Fruit fly (Drosophila melanogaster) whole organism, embryonic: ENCODE measurements around the gene Art8.
A peak's percentile ranks its signal among the peaks of the same experiment; 100 is the strongest.

Experiments used
- Atf-2 ChIP-seq: fragments of 200-800 bp; sonication (Bioruptor generic); optimal IDR thresholded peaks from 2 replicates; lab custom pipeline; 2016; ENCODE audit warnings: missing biosample characterization, missing genetic modification characterization
- Bdp1 ChIP-seq: fragments of 200-800 bp; sonication (Bioruptor generic); optimal IDR thresholded peaks from 3 replicates; lab custom pipeline; 2016; ENCODE audit warnings: missing biosample characterization, missing genetic modification characterization
- Blimp-1 ChIP-seq: fragments of 200-800 bp; sonication (Bioruptor generic); optimal IDR thresholded peaks from 3 replicates; lab custom pipeline; 2018; ENCODE audit warnings: missing biosample characterization, missing genetic modification characterization, mild to moderate bottlenecking, moderate library complexity, missing genetic modification reagents
- C15 ChIP-seq: fragments of 200-800 bp; sonication (Bioruptor generic); IDR thresholded peaks from 3 replicates; pipeline ENCODE4 v1.3.6; 2022; ENCODE audit warnings: missing biosample characterization, missing genetic modification characterization
- CG10543 ChIP-seq: fragments of 200-800 bp; sonication (Bioruptor generic); optimal IDR thresholded peaks from 3 replicates; lab custom pipeline; 2017; ENCODE audit warnings: missing biosample characterization, mild to moderate bottlenecking, missing genetic modification characterization, moderate library complexity
- CG11247 ChIP-seq: fragments of 200-800 bp; sonication (Bioruptor generic); IDR thresholded peaks from 2 replicates; pipeline ENCODE4 v1.3.6; 2022; ENCODE audit warnings: missing biosample characterization, missing genetic modification characterization
- CG13624 ChIP-seq: fragments of 200-800 bp; sonication (Bioruptor generic); optimal IDR thresholded peaks from 2 replicates; lab custom pipeline; 2016; ENCODE audit warnings: missing biosample characterization, missing genetic modification characterization
- CG15601 ChIP-seq: fragments of 200-800 bp; sonication (Bioruptor generic); optimal IDR thresholded peaks from 3 replicates; lab custom pipeline; 2019; ENCODE audit warnings: missing biosample characterization, mild to moderate bottlenecking, missing genetic modification characterization, moderate library complexity
- CG16815 ChIP-seq: fragments of 200-800 bp; sonication (Bioruptor generic); optimal IDR thresholded peaks from 3 replicates; lab custom pipeline; 2017; ENCODE audit warnings: missing biosample characterization, mild to moderate bottlenecking, missing genetic modification characterization
- CG17568 ChIP-seq: fragments of 200-800 bp; sonication (Bioruptor generic); optimal IDR thresholded peaks from 2 replicates; lab custom pipeline; 2018; ENCODE audit warnings: missing biosample characterization, mild to moderate bottlenecking, missing genetic modification characterization, moderate library complexity
- CG17912 ChIP-seq: fragments of 200-800 bp; sonication (Bioruptor generic); optimal IDR thresholded peaks from 2 replicates; lab custom pipeline; 2018; ENCODE audit warnings: missing biosample characterization, mild to moderate bottlenecking, missing genetic modification characterization
- CG2129 ChIP-seq: fragments of 200-800 bp; sonication (Bioruptor generic); IDR thresholded peaks from 2 replicates; pipeline ENCODE4 v1.3.6; 2022; ENCODE audit warnings: missing biosample characterization, missing genetic modification characterization; ENCODE audit not compliant: partially characterized antibody
- CG2712 ChIP-seq: fragments of 200-800 bp; optimal IDR thresholded peaks from 3 replicates; lab custom pipeline; 2019; ENCODE audit warnings: missing biosample characterization, mild to moderate bottlenecking, missing genetic modification characterization, moderate library complexity
- CG30431 ChIP-seq: fragments of 200-800 bp; sonication (Bioruptor generic); optimal IDR thresholded peaks from 2 replicates; lab custom pipeline; 2017; ENCODE audit warnings: missing biosample characterization, missing genetic modification characterization
- CG4282 ChIP-seq: fragments of 200-800 bp; sonication (Bioruptor generic); optimal IDR thresholded peaks from 2 replicates; lab custom pipeline; 2016; ENCODE audit warnings: missing biosample characterization, missing genetic modification characterization
- CG4360 ChIP-seq: fragments of 200-800 bp; sonication (Bioruptor generic); IDR thresholded peaks from 2 replicates; pipeline ENCODE4 v1.3.6; 2022; ENCODE audit warnings: missing biosample characterization, missing genetic modification characterization
- CG43689 ChIP-seq: fragments of 200-800 bp; sonication (Bioruptor generic); IDR thresholded peaks from 2 replicates; pipeline ENCODE4 v1.3.6; 2022; ENCODE audit warnings: missing biosample characterization, missing genetic modification characterization
- CG4617 ChIP-seq: fragments of 200-800 bp; sonication (Bioruptor generic); optimal IDR thresholded peaks from 3 replicates; lab custom pipeline; 2016; ENCODE audit warnings: missing biosample characterization, missing genetic modification characterization, borderline replicate concordance
- CG7271 ChIP-seq: fragments of 200-800 bp; sonication (Bioruptor generic); optimal IDR thresholded peaks from 2 replicates; lab custom pipeline; 2018; ENCODE audit warnings: missing biosample characterization, mild to moderate bottlenecking, missing genetic modification characterization, moderate library complexity
- CG7963 ChIP-seq: fragments of 200-800 bp; sonication (Bioruptor generic); IDR thresholded peaks from 3 replicates; pipeline ENCODE4 v1.3.6; 2022; ENCODE audit warnings: missing biosample characterization, missing genetic modification characterization; ENCODE audit not compliant: partially characterized antibody
- Dp ChIP-seq: fragments of 200-800 bp; sonication (Bioruptor generic); optimal IDR thresholded peaks from 2 replicates; lab custom pipeline; 2018; ENCODE audit warnings: missing biosample characterization, mild to moderate bottlenecking, missing genetic modification characterization, moderate library complexity
- Fer2 ChIP-seq: fragments of 200-800 bp; sonication (Bioruptor generic); optimal IDR thresholded peaks from 2 replicates; lab custom pipeline; 2018; ENCODE audit warnings: missing biosample characterization, mild to moderate bottlenecking, missing genetic modification characterization, moderate library complexity
- Gsc ChIP-seq: fragments of 200-800 bp; sonication (Bioruptor generic); IDR thresholded peaks from 2 replicates; pipeline ENCODE4 v1.3.6; 2022; ENCODE audit warnings: missing biosample characterization, missing genetic modification characterization
- H15 ChIP-seq: fragments of 200-800 bp; sonication (Bioruptor generic); IDR thresholded peaks from 3 replicates; pipeline ENCODE4 v1.3.6; 2022; ENCODE audit warnings: missing biosample characterization, missing genetic modification characterization
- HLHmδ ChIP-seq: fragments of 200-800 bp; sonication (Bioruptor generic); optimal IDR thresholded peaks from 2 replicates; lab custom pipeline; 2018; ENCODE audit warnings: missing biosample characterization, mild to moderate bottlenecking, missing genetic modification characterization, moderate library complexity
- Hsf ChIP-seq: fragments of 200-800 bp; sonication (Bioruptor generic); optimal IDR thresholded peaks from 3 replicates; lab custom pipeline; 2016; ENCODE audit warnings: missing biosample characterization, missing genetic modification characterization
- Med ChIP-seq: fragments of 200-800 bp; sonication (Bioruptor generic); peaks from one replicate; lab custom pipeline; 2016; ENCODE audit warnings: missing biosample characterization, missing genetic modification characterization, mild to moderate bottlenecking, inconsistent platforms, moderate library complexity
- PHDP ChIP-seq: fragments of 200-800 bp; sonication (Bioruptor generic); optimal IDR thresholded peaks from 3 replicates; lab custom pipeline; 2018; ENCODE audit warnings: missing biosample characterization, mild to moderate bottlenecking, missing genetic modification characterization, moderate library complexity
- Sox102F ChIP-seq: fragments of 200-800 bp; sonication (Bioruptor generic); optimal IDR thresholded peaks from 2 replicates; lab custom pipeline; 2018; ENCODE audit warnings: missing biosample characterization, mild to moderate bottlenecking, missing genetic modification characterization, moderate library complexity
- Sry-δ ChIP-seq: fragments of 200-800 bp; sonication (Bioruptor generic); optimal IDR thresholded peaks from 2 replicates; lab custom pipeline; 2016; ENCODE audit warnings: missing biosample characterization, missing genetic modification characterization
- Xbp1 ChIP-seq: fragments of 200-800 bp; sonication (Bioruptor generic); optimal IDR thresholded peaks from 3 replicates; lab custom pipeline; 2016; ENCODE audit warnings: missing biosample characterization, mild to moderate bottlenecking, missing genetic modification characterization
- amos ChIP-seq: fragments of 200-800 bp; sonication (Bioruptor generic); IDR thresholded peaks from 2 replicates; pipeline ENCODE4 v1.3.6; 2022; ENCODE audit warnings: missing biosample characterization, missing genetic modification characterization; ENCODE audit not compliant: partially characterized antibody
- br ChIP-seq: fragments of >200 bp; optimal IDR thresholded peaks from 2 replicates; lab custom pipeline; 2017
- cas ChIP-seq: fragments of 200-800 bp; sonication (Bioruptor generic); IDR thresholded peaks from 2 replicates; pipeline ENCODE4 v1.3.6; 2022; ENCODE audit warnings: missing biosample characterization, missing genetic modification characterization
- dati ChIP-seq: fragments of 200-800 bp; sonication (Bioruptor generic); IDR thresholded peaks from 2 replicates; pipeline ENCODE4 v1.3.6; 2022; ENCODE audit warnings: missing biosample characterization, missing genetic modification characterization
- dmrt11E ChIP-seq: fragments of 200-800 bp; sonication (Bioruptor generic); optimal IDR thresholded peaks from 3 replicates; lab custom pipeline; 2018; ENCODE audit warnings: missing biosample characterization, mild to moderate bottlenecking, missing genetic modification characterization, moderate library complexity
- gfzf ChIP-seq: fragments of 200-800 bp; sonication (Bioruptor generic); optimal IDR thresholded peaks from 2 replicates; lab custom pipeline; 2016; ENCODE audit warnings: missing biosample characterization, mild to moderate bottlenecking, missing genetic modification characterization, moderate library complexity
- gsb-n ChIP-seq: fragments of 200-800 bp; sonication (Bioruptor generic); optimal IDR thresholded peaks from 3 replicates; lab custom pipeline; 2018; ENCODE audit warnings: missing biosample characterization, mild to moderate bottlenecking, missing genetic modification characterization
- h ChIP-seq: fragments of >200 bp; optimal IDR thresholded peaks from 2 replicates; lab custom pipeline; 2017
- ham ChIP-seq: fragments of 200-800 bp; sonication (Bioruptor generic); IDR thresholded peaks from 2 replicates; pipeline ENCODE4 v1.3.6; 2022; ENCODE audit warnings: missing biosample characterization, missing genetic modification characterization
- knrl ChIP-seq: fragments of 200-800 bp; sonication (Bioruptor generic); IDR thresholded peaks from 3 replicates; pipeline ENCODE4 v1.3.6; 2022; ENCODE audit warnings: missing biosample characterization, missing genetic modification characterization; ENCODE audit not compliant: partially characterized antibody
- lilli ChIP-seq: fragments of 200-800 bp; sonication (Bioruptor generic); optimal IDR thresholded peaks from 3 replicates; lab custom pipeline; 2016; ENCODE audit warnings: missing biosample characterization, missing genetic modification characterization
- mld ChIP-seq: fragments of 200-800 bp; sonication (Bioruptor generic); IDR thresholded peaks from 3 replicates; pipeline ENCODE4 v1.3.6; 2022; ENCODE audit warnings: missing biosample characterization, missing genetic modification characterization; ENCODE audit not compliant: partially characterized antibody
- pita ChIP-seq: fragments of 200-800 bp; sonication (Bioruptor generic); optimal IDR thresholded peaks from 2 replicates; lab custom pipeline; 2017; ENCODE audit warnings: missing biosample characterization, mild to moderate bottlenecking, missing genetic modification characterization
- pros ChIP-seq: fragments of 200-800 bp; sonication (Bioruptor generic); optimal IDR thresholded peaks from 3 replicates; lab custom pipeline; 2019; ENCODE audit warnings: missing biosample characterization, mild to moderate bottlenecking, missing genetic modification characterization, moderate library complexity
- repo ChIP-seq: fragments of 200-800 bp; sonication (Bioruptor generic); optimal IDR thresholded peaks from 2 replicates; lab custom pipeline; 2016; ENCODE audit warnings: missing biosample characterization, missing genetic modification characterization
- sr ChIP-seq: fragments of 200-800 bp; sonication (Bioruptor generic); IDR thresholded peaks from 3 replicates; pipeline ENCODE4 v1.3.6; 2022; ENCODE audit warnings: missing biosample characterization, missing genetic modification characterization
- stc ChIP-seq: fragments of 200-800 bp; sonication (Bioruptor generic); IDR thresholded peaks from 2 replicates; pipeline ENCODE4 v1.3.6; 2022; ENCODE audit warnings: missing biosample characterization, missing genetic modification characterization
- tin ChIP-seq: fragments of 200-800 bp; sonication (Bioruptor generic); optimal IDR thresholded peaks from 3 replicates; lab custom pipeline; 2016; ENCODE audit warnings: missing biosample characterization, missing genetic modification characterization
- toy ChIP-seq: fragments of 200-800 bp; sonication (Bioruptor generic); IDR thresholded peaks from 2 replicates; pipeline ENCODE4 v1.3.6; 2022; ENCODE audit warnings: missing biosample characterization, missing genetic modification characterization
- ttk ChIP-seq: fragments of 200-800 bp; sonication (Bioruptor generic); IDR thresholded peaks from 2 replicates; pipeline ENCODE4 v2.1.2; 2022; ENCODE audit warnings: missing biosample characterization, missing genetic modification characterization
- unpg ChIP-seq: fragments of 200-800 bp; sonication (Bioruptor generic); optimal IDR thresholded peaks from 3 replicates; lab custom pipeline; 2018; ENCODE audit warnings: missing biosample characterization, mild to moderate bottlenecking, missing genetic modification characterization, moderate library complexity

The Art8 gene

DNA sequence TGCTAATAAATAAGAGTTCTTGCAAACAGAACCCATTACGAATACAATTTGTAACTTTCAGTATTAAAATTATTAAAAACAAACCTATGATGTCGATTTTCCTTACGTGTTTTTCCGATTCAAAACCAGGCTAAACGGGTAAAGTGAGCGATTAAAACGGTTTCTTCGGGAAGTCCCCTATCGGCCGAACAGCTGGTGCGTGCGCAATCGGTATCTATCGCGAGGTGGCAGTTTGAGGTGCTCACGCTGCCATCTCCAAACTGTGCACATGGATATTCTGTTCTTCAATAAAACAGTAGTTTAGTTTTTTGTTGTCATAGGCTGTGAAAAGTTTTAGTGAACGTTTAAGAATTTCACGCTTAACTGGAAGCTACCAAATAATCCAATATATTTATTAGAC lies 21.7 kb downstream of the Art8 start, which contains the start of gene TTLL4A (continued):
- no peak for TF ChIP-seq sr (GFP tag; lab: Robert Waterston, UW)
- no peak for TF ChIP-seq ttk
- TF ChIP-seq CG4360 (GFP tag; lab: Robert Waterston, UW): peak; percentile 10; the same call in 1 of the 2 replicates
- no peak for TF ChIP-seq CG17568 (GFP tag; lab: Kevin White, UChicago)
- TF ChIP-seq CG11247 (GFP tag; lab: Robert Waterston, UW): no peak
- no peak for TF ChIP-seq HLHmδ (GFP tag; lab: Kevin White, UChicago)
- no peak for TF ChIP-seq C15 (GFP tag; lab: Robert Waterston, UW)
- TF ChIP-seq Dp (GFP tag; lab: Kevin White, UChicago): peak; percentile 50
- TF ChIP-seq Sry-δ: peak; percentile 96
- no peak for TF ChIP-seq CG17912
- TF ChIP-seq Fer2 (tag; lab: Kevin White, UChicago): no peak
- no peak for TF ChIP-seq CG7271 (tag; lab: Kevin White, UChicago)
- no peak for TF ChIP-seq h (lab: Kevin White, UChicago)
- peak; percentile 89 for TF ChIP-seq Med (GFP tag; lab: Kevin White, UChicago)
- TF ChIP-seq CG2712 (tag; lab: Kevin White, UChicago): no peak
- peak; percentile 97 for TF ChIP-seq CG7963 (GFP tag; lab: Robert Waterston, UW)
- no peak for TF ChIP-seq pita (GFP tag; lab: Kevin White, UChicago)
- no peak for TF ChIP-seq cas (GFP tag; lab: Robert Waterston, UW)
- no peak for TF ChIP-seq dmrt11E (tag; lab: Kevin White, UChicago)
- TF ChIP-seq CG4617 (GFP tag; lab: Kevin White, UChicago): peak; percentile 79
- peak; percentile 94 for TF ChIP-seq CG2129 (GFP tag; lab: Robert Waterston, UW)
- TF ChIP-seq Blimp-1 (GFP tag; lab: Kevin White, UChicago): no peak
- no peak for TF ChIP-seq br (lab: Kevin White, UChicago)
- peak; percentile 21 for TF ChIP-seq Hsf (GFP tag; lab: Kevin White, UChicago)
- TF ChIP-seq PHDP: no peak
- TF ChIP-seq Sox102F (GFP tag; lab: Kevin White, UChicago): no peak
- TF ChIP-seq CG4282 (GFP tag; lab: Kevin White, UChicago): no peak
- TF ChIP-seq knrl (GFP tag; lab: Robert Waterston, UW): peak; percentile 98
- no peak for TF ChIP-seq CG15601 (tag; lab: Kevin White, UChicago)
- no peak for TF ChIP-seq repo (GFP tag; lab: Kevin White, UChicago)
- TF ChIP-seq stc (GFP tag; lab: Robert Waterston, UW): no peak
- peak; percentile 43 for TF ChIP-seq lilli (GFP tag; lab: Kevin White, UChicago)
- peak; percentile 99 for TF ChIP-seq mld (GFP tag; lab: Robert Waterston, UW)
- TF ChIP-seq ham: no peak
- TF ChIP-seq Bdp1: no peak
- peak; percentile 99 for TF ChIP-seq amos (GFP tag; lab: Robert Waterston, UW)
- no peak for TF ChIP-seq pros (GFP tag; lab: Kevin White, UChicago)
- no peak for TF ChIP-seq CG43689 (GFP tag; lab: Robert Waterston, UW)
- no peak for TF ChIP-seq Atf-2
- peak; percentile 9 for TF ChIP-seq tin (GFP tag; lab: Kevin White, UChicago)
- TF ChIP-seq unpg (GFP tag; lab: Kevin White, UChicago): no peak
- TF ChIP-seq gfzf: peak; percentile 54
- no peak for TF ChIP-seq toy (GFP tag; lab: Robert Waterston, UW)
- TF ChIP-seq CG30431 (GFP tag; lab: Kevin White, UChicago): no peak
- TF ChIP-seq Gsc (GFP tag; lab: Robert Waterston, UW): no peak
- no peak for TF ChIP-seq dati (GFP tag; lab: Robert Waterston, UW)
- no peak for TF ChIP-seq gsb-n (tag; lab: Kevin White, UChicago)
- TF ChIP-seq Xbp1 (GFP tag; lab: Kevin White, UChicago): no peak
- no peak for TF ChIP-seq CG10543
- TF ChIP-seq CG16815 (GFP tag; lab: Kevin White, UChicago): no peak
- TF ChIP-seq CG13624 (GFP tag; lab: Kevin White, UChicago): peak; percentile 58
- no peak for TF ChIP-seq H15 (GFP tag; lab: Robert Waterston, UW)
